Fruit fly (Drosophila melanogaster) ovary, adult (tissue): ENCODE results near the gene Decay.

Source experiments
- CG17801 ChIP-seq: fragments of 200-800 bp; optimal IDR thresholded peaks from 2 replicates; lab custom pipeline; 2019; ENCODE audit warnings: missing biosample characterization, mild to moderate bottlenecking, missing genetic modification characterization, moderate library complexity; ENCODE audit not compliant: partially characterized antibody

Decay gene

DNA sequence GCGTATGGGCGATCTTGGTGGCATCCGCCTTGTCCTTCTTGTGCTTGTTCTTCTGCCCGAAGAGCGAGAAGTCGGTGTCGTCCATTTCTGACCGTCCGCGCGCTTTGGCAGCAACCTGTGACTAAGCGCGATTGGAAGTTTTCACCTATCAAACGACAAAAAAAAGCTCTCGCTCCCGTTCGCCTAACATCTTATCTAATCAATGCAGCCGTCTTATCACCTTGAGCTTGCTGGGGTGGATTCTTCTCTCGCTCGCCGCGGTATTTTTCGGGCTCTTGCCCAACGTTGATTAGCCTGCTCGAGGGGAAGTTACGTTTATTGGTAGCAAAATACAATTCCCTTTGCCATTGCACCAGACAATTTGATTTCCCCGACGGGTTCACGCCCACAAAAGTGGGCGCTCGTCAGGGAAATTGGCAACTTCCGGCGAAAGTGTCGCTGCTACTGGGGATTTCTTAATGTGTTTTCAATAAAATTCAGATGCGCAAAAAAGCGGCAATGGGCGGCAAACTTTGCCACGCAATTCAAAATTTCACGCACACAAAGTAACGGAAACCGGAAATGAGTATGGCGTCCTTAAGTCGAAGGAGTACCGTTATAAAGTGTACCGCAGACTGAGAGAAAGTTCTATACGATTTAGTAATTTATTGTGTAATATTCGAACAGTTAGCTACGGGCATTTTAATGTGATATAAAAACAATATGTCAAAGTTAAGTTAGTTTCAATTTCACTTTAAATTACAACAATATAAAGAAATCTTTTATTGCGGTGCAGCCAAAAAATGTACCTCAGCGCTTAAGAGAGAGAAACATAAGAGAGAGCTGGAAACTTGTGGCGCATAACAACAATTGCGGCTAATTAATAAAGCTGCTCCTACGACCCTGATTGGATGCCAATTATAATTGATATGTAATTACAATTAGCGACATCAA, at the start of gene Decay:
Gene Decay, minus strand, starts transcription at position 132 of the 933 bp plus-strand sequence.
- no peak for TF ChIP-seq CG17801

DNA sequence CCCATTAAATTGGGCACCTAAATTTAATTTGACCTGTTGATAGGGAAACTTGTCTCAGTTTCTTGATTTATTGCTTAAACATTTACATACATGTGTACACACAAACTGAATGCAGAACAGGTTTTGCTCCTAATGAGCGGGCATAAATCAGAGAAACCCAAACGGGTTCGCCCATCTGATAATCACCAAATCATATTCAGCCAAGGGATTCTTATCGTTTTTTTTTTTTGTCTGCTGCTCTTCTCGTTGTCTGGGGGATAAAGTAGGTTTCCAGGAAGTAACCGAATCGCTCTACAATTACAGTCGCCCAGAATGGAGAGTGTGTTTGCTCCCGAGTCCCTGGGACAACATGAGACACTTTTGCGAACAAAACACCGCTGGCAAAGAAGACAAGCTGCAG, 44.9 kb upstream of the Decay start:
- no peak for TF ChIP-seq CG17801

DNA sequence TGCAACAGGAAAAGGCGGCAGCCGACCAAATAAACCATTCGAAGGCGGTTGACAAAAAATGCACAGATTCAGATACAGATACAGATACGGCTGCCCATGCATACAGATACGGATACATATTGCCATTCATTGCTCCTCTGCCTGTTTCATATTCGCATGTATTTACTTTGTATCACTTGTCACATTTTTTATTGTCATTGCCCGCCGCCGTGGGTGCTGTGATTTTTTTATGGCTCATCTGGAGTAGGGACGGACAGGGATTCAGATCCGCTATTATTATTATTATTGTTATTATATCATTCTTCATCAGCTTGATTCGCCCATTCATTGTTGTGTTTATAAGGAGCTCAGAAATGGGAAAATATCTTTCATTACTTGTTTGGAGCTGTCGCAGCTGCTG, 41.7 kb upstream of the Decay start:
- TF ChIP-seq CG17801, result no peak

DNA sequence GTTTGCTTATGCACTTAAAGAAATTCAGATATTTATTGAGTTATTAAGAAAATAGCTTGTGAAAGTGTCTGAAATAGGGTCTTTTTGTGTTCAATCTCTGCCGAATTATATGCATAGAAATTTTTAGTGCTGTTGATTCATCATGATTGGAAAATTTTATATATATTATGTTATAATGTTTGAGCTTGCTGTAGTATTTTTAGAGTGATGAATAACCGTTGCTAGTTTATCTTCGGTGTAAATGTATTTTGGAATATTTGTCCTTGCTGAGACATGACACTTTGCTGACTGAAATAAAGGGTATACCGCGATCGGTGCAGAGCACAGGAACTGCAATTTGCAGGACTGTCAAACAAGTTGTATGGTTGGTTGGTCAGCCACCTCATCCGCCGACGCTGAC, 41.1 kb upstream of the Decay start:
- no peak for TF ChIP-seq CG17801

DNA sequence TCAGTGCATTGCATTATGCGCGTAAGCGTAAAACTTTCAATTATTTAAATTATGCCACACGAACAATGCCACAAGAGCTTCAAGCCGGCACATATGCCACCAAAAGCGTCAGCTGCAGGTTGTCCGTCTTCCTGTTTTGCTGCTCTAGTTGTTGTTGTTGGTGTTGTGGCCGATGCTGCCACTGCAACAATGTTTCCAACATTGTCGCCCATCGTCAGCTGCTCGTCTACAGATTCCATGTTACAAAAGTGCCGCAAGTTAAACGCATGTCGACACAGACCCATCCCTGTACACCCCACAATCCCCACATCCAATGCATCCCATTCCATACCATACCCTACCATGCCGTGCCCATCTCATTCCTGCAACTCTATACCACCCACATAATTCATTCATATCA, 40.4 kb upstream of the Decay start:
- TF ChIP-seq CG17801, result no peak

DNA sequence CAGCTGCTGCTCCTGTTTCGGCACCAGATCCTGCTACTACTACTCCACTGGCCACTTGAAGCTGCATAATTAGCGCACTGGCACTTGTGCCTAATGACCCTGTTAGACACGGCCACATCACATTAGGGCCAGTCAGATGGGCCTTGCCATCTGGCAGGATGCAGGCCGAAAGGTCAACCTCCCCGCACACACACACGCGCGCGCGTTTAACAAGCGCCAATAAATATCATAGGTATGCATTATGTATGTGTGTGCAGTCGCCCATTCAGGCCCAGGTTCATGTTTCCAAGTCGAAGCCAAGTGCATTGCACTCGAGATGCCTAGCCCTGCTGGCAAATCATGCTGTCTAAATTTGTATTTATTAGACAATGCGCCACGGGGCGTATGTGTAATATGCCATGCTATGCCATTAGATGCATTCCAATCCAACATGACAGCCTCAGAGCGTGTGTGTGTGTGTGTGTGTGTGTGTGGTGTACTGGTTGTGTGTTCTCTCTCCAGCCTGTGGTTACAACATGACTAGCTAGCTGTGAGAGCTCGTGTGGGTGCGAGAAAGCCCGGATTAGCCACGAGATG, 38.1 kb upstream of the Decay start:
- TF ChIP-seq CG17801, result no peak

DNA sequence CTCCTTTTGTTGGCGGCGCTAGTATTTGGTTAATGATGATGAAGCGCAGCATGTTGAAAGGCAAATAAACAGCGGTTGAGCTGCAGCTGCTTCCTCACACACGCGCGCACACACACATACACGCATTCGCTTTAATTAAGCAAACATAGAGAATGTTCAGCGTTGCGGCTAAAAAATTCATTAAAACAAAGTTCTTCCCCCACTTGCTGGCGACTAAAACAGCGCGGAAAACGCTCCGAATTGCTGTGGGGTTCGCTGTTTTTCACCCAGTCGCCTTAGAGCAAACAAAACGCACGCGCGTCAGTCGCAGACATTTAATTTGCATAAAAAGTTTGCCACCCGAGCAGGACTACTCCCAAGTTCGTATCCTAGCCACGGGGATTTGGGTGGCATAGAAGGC, 36.5 kb upstream of the Decay start:
- no peak for TF ChIP-seq CG17801

DNA sequence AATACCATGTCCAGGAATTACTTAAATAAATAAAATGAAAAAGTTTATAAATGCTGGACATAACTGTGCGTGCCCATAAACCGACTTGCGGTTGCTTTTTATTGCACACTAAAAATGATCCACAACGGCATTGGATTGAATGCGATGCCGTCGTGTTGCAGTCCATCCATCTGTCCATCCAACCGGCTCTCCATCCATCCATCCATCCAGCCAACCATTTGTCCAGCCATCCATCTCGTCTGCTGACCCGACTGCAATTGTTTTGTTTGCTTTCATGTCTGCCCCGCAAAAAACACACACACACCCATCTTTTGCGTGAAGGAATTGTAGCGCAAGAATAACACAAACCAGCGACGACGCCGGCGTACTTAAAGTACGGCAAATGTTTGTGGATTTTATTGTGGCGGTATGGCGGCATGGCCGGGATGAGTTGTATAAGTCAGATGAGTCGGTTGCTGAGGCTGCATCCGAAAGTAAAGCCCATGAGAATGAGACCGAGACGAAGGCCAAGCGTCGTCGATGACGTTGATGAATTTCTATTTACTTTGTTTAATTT, 33.0 kb upstream of the Decay start:
- no peak for TF ChIP-seq CG17801

DNA sequence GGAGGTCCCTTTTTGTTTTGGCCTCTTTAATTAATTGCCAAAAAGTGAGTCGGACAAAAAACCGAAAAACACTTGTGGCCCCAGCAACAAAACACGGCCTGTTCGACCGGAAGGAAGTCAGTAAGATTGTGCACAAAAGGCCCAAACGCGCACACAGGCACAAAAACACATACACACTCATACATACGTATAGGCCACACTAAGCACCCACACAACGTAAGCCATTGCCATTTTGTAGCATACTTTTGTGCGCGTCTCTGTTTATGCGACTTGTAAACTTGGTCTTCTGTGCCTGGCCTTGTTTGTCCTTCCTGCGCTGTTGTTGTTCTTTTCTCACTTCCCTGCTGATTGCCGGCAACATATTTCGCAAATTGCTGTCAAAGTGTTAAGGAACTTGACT, 29.6 kb upstream of the Decay start:
- no peak for TF ChIP-seq CG17801

DNA sequence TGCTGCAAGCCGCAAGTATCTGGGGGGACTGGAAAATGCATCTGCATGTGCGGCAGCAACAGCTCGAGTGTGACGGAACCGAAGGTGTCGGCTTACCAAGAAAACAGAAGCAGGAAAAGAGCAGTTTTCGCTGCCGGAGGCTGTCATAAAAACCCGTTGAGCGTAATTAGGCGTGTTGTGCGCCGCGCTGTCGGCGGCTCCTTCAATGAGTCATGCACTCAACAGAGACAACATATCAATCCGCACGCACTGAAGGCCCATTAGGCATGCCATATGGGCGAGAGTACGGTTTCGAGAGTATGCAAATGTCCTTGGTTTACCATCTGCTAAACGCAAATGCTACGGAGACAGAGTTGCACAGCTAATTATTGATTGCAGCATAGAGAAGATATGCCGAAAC, 27.6 kb upstream of the Decay start:
- no peak for TF ChIP-seq CG17801

DNA sequence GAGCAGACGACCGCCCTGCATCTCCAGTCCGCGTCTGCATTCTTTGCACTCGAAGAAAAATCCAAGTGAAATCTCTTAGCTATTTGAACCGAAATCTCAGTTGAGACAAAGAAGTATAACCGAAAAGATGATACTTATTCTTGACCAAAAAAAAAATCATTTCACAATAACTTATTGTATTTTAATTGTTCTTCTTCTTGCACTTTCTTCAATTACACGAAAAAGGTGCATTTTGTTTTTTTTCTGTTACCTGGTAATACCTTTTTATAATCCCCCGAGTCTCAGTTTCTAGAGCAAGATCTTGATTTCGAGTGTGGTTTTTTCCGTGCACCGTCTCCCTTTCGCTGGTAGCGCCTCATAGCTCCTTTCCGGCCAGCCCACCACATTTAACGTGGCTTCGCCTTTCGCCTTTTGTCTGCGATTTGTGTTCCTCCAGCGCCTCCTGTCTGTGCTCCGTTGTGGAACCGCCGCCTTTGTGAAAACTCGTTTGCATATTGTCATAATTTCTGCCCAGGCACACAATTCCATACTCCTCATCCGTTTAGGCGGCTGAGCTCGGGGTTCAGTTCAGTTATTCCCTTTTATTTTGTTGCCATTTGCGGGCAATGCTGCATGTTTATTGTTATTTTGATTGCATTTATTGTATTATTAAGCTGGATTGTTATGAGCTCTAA, 26.0 kb upstream of the Decay start:
- no peak for TF ChIP-seq CG17801

DNA sequence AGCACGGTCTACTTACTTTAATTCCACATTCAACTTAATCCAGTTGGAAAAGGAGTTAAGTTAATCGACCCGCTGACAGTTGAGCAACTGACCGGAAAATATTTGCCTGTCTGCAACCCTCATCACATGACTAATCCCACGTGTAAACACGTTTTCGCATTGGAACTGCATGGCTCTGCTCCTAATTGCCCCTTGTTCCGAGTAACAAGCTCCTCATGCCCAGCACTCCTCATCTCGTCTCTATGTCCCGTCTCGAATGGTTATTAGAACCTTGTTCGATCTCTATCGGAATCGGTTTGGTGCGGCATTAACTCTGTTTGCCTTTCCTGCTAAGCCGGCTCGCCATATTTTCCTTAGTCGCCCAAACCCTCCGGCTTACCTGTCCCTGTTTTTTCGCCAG, 25.4 kb upstream of the Decay start:
- no peak for TF ChIP-seq CG17801

DNA sequence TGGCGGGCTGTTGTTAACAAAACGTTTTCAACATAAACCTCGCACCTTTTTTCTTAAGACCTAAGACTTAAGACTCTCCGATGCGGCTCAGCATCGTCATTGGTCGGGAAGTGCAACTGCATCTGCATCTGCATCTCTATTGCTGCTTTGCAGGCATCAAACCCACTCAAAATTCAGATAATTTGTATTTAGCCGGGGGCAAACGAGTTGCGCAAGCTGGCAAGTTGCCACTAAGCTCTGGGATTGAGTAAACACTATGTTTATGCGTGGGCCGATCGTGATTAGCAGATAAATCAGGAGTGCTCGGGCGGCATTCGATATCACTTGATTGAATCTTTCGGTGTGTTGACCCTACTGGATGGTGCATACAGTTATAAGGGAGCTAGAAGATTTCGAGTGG, 24.7 kb upstream of the Decay start:
- TF ChIP-seq CG17801, result no peak

DNA sequence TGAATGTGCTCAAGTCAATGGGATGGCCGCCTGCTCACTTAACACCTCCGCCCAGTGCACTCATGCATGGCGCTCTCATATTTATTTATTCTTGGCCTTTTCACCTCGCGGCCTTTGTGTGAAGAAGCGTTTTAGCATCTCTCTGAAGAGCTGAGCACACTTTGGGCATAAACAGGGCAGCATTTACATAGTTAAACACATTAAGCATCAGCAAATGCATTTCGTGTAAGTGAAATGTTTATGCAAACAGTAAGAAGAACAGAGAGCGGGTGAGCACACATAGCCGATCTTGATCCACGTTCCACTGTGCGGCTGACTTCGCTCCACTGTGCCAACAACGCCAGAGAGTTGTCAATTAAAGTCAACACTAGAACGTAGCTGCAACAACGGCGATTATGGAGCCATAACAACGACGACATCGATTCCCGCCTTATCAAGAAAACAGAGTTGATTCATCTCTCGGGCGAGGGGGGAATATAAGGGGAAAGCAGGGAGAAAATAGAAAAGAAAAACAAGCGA, 23.8 kb upstream of the Decay start:
- TF ChIP-seq CG17801, result no peak

DNA sequence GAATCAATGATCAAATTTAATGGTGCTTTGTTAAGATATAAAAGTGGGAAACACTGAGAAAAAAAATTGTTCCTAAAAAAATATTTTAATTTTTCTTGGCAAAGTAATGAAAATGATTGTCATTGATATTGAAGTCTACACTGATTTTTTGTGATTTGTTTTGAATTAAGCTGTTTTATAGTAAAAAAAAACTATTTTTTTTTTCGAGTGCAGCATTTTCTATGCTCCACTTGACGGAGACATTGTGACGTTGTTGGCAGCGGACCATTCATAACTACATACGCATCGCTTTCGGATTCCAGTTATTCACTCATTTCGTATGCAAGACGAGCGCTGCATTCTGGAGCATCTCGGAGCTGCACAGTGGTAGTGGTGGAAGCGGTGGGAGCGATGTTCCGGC, 23.3 kb upstream of the Decay start:
- no peak for TF ChIP-seq CG17801

DNA sequence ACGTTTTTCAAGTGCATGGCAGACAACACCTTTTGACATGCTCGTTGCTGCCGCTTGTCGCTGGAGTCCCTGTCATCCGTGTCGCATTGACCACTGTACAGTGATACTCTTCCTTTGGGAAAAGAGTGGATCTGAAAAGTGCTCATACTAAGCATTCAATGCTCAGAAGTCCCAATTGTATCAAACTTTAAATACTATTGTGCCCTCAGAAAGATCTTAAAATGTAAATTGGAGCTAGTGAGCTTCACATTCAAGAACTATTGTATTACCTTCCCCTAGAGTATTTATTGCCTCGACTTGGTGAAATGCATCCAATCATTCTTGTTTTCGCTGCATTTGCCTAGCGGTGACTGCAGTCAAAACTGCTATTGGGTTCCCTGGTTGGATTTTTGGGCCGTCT, 22.5 kb upstream of the Decay start:
- TF ChIP-seq CG17801, result no peak

DNA sequence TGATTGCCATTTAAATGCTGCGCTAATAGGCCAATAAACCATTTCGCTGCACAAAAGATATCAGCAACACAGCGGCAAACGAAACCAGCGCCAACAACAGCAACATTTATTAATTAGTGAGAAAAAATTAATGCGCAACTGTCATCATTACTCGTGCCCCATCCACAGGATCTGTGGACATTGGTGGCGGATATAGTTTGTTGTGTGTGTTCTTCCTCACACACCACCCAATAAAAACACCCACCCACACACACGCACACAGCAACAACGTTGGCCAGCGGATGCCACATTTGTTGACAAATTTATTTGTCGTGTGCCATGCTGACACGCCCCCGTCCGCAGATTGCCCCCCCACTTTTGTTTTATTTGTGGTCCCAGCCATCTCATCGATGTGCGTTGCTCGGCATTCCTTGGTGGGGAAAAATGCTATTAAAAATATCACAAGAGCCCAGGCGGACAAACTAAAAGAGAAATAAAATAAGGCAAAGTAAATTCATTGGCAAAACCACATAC, 17.4 kb upstream of the Decay start:
- no peak for TF ChIP-seq CG17801
